Fruit fly (Drosophila melanogaster): ENCODE results near the gene Cul6.

- no peak for TF ChIP-seq CG11617 (GFP tag; optimal IDR thresholded peaks at IDR 0.05)
- TF ChIP-seq cnc (optimal IDR thresholded peaks at IDR 0.05): no peak
These were observed 16.6 kb downstream of the Cul6 start, which contains the start of gene CG11262 for dm6 chr3L:12994835-12995234.

Measured in whole organism, adult.